3 fruit fly cellular contexts compared by ENCODE assay signal in genomic region chr3R:21112742-21113465, dm6.
TF ChIP-seq lines count a peak whose summit lies in the region.

No protein-coding gene starts in this region.

TF ChIP-seq in whole organism, adult, 20 proteins besides CTCF, POLR2A, EP300 and RAD21 (continued from another document):
- TF ChIP-seq CG14711 (tag; optimal IDR thresholded peaks at IDR 0.05; lab: Kevin White, UChicago) = peak; percentile 75
- peak; percentile 43 for TF ChIP-seq Mnt (GFP tag; optimal IDR thresholded peaks at IDR 0.05; lab: Kevin White, UChicago)

TF ChIP-seq in whole organism, embryonic, 481 proteins besides CTCF, POLR2A, EP300 and RAD21 (continued from another document and continues in another):
- peak; percentile 87 for TF ChIP-seq CG6689 (GFP tag; IDR thresholded peaks at IDR 0.05; lab: Robert Waterston, UW)
- TF ChIP-seq en (GFP tag; optimal IDR thresholded peaks at IDR 0.05; lab: Kevin White, UChicago) = peak; percentile 79
- peak; percentile 94 for TF ChIP-seq ci (GFP tag; IDR thresholded peaks at IDR 0.05; lab: Robert Waterston, UW)
- TF ChIP-seq ato (GFP tag; IDR thresholded peaks at IDR 0.05; lab: Robert Waterston, UW; ENCODE audit: partially characterized antibody) = no peak
- TF ChIP-seq PHDP (tag; optimal IDR thresholded peaks at IDR 0.05; lab: Kevin White, UChicago) = peak; percentile 93
- TF ChIP-seq Hand (GFP tag; optimal IDR thresholded peaks at IDR 0.05; lab: Kevin White, UChicago) = peak; percentile 77
- peak; percentile 21 for TF ChIP-seq CG13894 (tag; optimal IDR thresholded peaks at IDR 0.05; lab: Kevin White, UChicago)
- TF ChIP-seq gsb-n (tag; optimal IDR thresholded peaks at IDR 0.05; lab: Kevin White, UChicago) = peak; percentile 82
- TF ChIP-seq mam (GFP tag; optimal IDR thresholded peaks at IDR 0.05; lab: Kevin White, UChicago) = peak; percentile 87
- TF ChIP-seq CG16815 (GFP tag; optimal IDR thresholded peaks at IDR 0.05; lab: Kevin White, UChicago) = peak; percentile 45
- TF ChIP-seq CG10959 (GFP tag; IDR thresholded peaks at IDR 0.05; lab: Robert Waterston, UW) = peak; percentile 76
- peak; percentile 86 for TF ChIP-seq zfh1 (GFP tag; IDR thresholded peaks at IDR 0.05; lab: Robert Waterston, UW)
- TF ChIP-seq Sin3A (optimal IDR thresholded peaks at IDR 0.05; lab: Kevin White, UChicago) = no peak
- TF ChIP-seq sens-2 (GFP tag; IDR thresholded peaks at IDR 0.05; lab: Robert Waterston, UW) = peak; percentile 73
- TF ChIP-seq Hr78 (GFP tag; optimal IDR thresholded peaks at IDR 0.05; lab: Kevin White, UChicago) = peak in 1 of 2 experiments; percentile 57
- TF ChIP-seq CG11723 (GFP tag; optimal IDR thresholded peaks at IDR 0.05; lab: Kevin White, UChicago) = peak; percentile 81
- peak; percentile 87 for TF ChIP-seq Pdp1 (GFP tag; optimal IDR thresholded peaks at IDR 0.05; lab: Kevin White, UChicago)
- TF ChIP-seq CG31388 (GFP tag; optimal IDR thresholded peaks at IDR 0.05; lab: Kevin White, UChicago) = peak; percentile 22
- peak in 1 of 2 experiments; percentile 65 for TF ChIP-seq crp (GFP tag; optimal IDR thresholded peaks at IDR 0.05; lab: Kevin White, UChicago)
- TF ChIP-seq Camta (GFP tag; optimal IDR thresholded peaks at IDR 0.05; lab: Kevin White, UChicago) = peak; percentile 83
- peak; percentile 78 for TF ChIP-seq exex (tag; optimal IDR thresholded peaks at IDR 0.05; lab: Kevin White, UChicago)
- TF ChIP-seq D (optimal IDR thresholded peaks at IDR 0.05; lab: Kevin White, UChicago) = no peak
- TF ChIP-seq D (GFP tag; optimal IDR thresholded peaks at IDR 0.05; lab: Kevin White, UChicago) = peak; percentile 60
- peak; percentile 81 for TF ChIP-seq CG3163 (GFP tag; optimal IDR thresholded peaks at IDR 0.05; lab: Kevin White, UChicago)
- peak; percentile 80 for TF ChIP-seq CG18476 (GFP tag; optimal IDR thresholded peaks at IDR 0.05; lab: Kevin White, UChicago)
- peak; percentile 91 for TF ChIP-seq HmgZ (tag; optimal IDR thresholded peaks at IDR 0.05; lab: Kevin White, UChicago)
- peak; percentile 67 for TF ChIP-seq kni (GFP tag; optimal IDR thresholded peaks at IDR 0.05; lab: Kevin White, UChicago)
- peak; percentile 86 for TF ChIP-seq Nf-YC (tag; optimal IDR thresholded peaks at IDR 0.05; lab: Kevin White, UChicago)
- peak; percentile 33 for TF ChIP-seq CG30020 (tag; optimal IDR thresholded peaks at IDR 0.05; lab: Kevin White, UChicago)
- TF ChIP-seq CG34422 (GFP tag; IDR thresholded peaks at IDR 0.05; lab: Robert Waterston, UW) = peak; percentile 88
- peak; percentile 78 for TF ChIP-seq CG30431 (GFP tag; optimal IDR thresholded peaks at IDR 0.05; lab: Kevin White, UChicago)
- peak; percentile 15 for TF ChIP-seq stwl (tag; optimal IDR thresholded peaks at IDR 0.05; lab: Kevin White, UChicago)
- no peak for TF ChIP-seq Dll (GFP tag; IDR thresholded peaks at IDR 0.05; lab: Robert Waterston, UW; ENCODE audit: partially characterized antibody)
- peak; percentile 82 for TF ChIP-seq CG1529 (GFP tag; optimal IDR thresholded peaks at IDR 0.05; lab: Kevin White, UChicago)
- peak; percentile 88 for TF ChIP-seq CG18619 (GFP tag; optimal IDR thresholded peaks at IDR 0.05; lab: Kevin White, UChicago)
- peak; percentile 87 for TF ChIP-seq CG5953 (GFP tag; IDR thresholded peaks at IDR 0.05; lab: Robert Waterston, UW)
- TF ChIP-seq CG17912 (GFP tag; optimal IDR thresholded peaks at IDR 0.05; lab: Kevin White, UChicago) = peak; percentile 23
- TF ChIP-seq CG8089 (GFP tag; optimal IDR thresholded peaks at IDR 0.05; lab: Kevin White, UChicago) = peak; percentile 85
- TF ChIP-seq CG9437 (GFP tag; optimal IDR thresholded peaks at IDR 0.05; lab: Kevin White, UChicago) = peak; percentile 76
- TF ChIP-seq schlank (tag; optimal IDR thresholded peaks at IDR 0.05; lab: Kevin White, UChicago) = peak; percentile 72
- TF ChIP-seq CG34224 (GFP tag; IDR thresholded peaks at IDR 0.05; lab: Robert Waterston, UW; ENCODE audit: partially characterized antibody) = no peak
- TF ChIP-seq gcm (GFP tag; optimal IDR thresholded peaks at IDR 0.05; lab: Kevin White, UChicago) = peak; percentile 86
- TF ChIP-seq kah (GFP tag; optimal IDR thresholded peaks at IDR 0.05; lab: Kevin White, UChicago) = peak; percentile 78
- peak; percentile 82 for TF ChIP-seq CG9876 (GFP tag; optimal IDR thresholded peaks at IDR 0.05; lab: Kevin White, UChicago)
- TF ChIP-seq crc (GFP tag; optimal IDR thresholded peaks at IDR 0.05; lab: Kevin White, UChicago) = peak; percentile 83
- TF ChIP-seq Opbp (GFP tag; IDR thresholded peaks at IDR 0.05; lab: Robert Waterston, UW; ENCODE audit: partially characterized antibody) = no peak
- TF ChIP-seq CG11504 (tag; optimal IDR thresholded peaks at IDR 0.05; lab: Kevin White, UChicago) = peak; percentile 92
- TF ChIP-seq ap (GFP tag; IDR thresholded peaks at IDR 0.05; lab: Robert Waterston, UW) = peak; percentile 78
- peak; percentile 65 for TF ChIP-seq CG43689 (GFP tag; IDR thresholded peaks at IDR 0.05; lab: Robert Waterston, UW)
- TF ChIP-seq ase (GFP tag; IDR thresholded peaks at IDR 0.05; lab: Robert Waterston, UW) = peak; percentile 86
- peak; percentile 89 for TF ChIP-seq ranshi (GFP tag; IDR thresholded peaks at IDR 0.05; lab: Robert Waterston, UW)
- peak; percentile 78 for TF ChIP-seq CG14710 (tag; optimal IDR thresholded peaks at IDR 0.05; lab: Kevin White, UChicago)
- TF ChIP-seq C15 (GFP tag; IDR thresholded peaks at IDR 0.05; lab: Robert Waterston, UW) = 0 out of 3 replicates have a peak, but pooled peaks have one; percentile 50
- TF ChIP-seq CG16813 (GFP tag; IDR thresholded peaks at IDR 0.05; lab: Robert Waterston, UW; ENCODE audit: partially characterized antibody) = no peak
- peak; percentile 91 for TF ChIP-seq oc (tag; optimal IDR thresholded peaks at IDR 0.05; lab: Kevin White, UChicago)
- TF ChIP-seq CG8478 (optimal IDR thresholded peaks at IDR 0.05; lab: Kevin White, UChicago) = no peak
- TF ChIP-seq CG7745 (tag; optimal IDR thresholded peaks at IDR 0.05; lab: Kevin White, UChicago) = peak; percentile 42
- peak; percentile 81 for TF ChIP-seq sd (tag; optimal IDR thresholded peaks at IDR 0.05; lab: Kevin White, UChicago)
- TF ChIP-seq CG33213 (GFP tag; optimal IDR thresholded peaks at IDR 0.05; lab: Kevin White, UChicago) = peak; percentile 83
- peak; percentile 63 for TF ChIP-seq E2f2 (GFP tag; IDR thresholded peaks at IDR 0.05; lab: Robert Waterston, UW)
- peak; percentile 61 for TF ChIP-seq CG6272 (GFP tag; IDR thresholded peaks at IDR 0.05; lab: Robert Waterston, UW)
- TF ChIP-seq sr (GFP tag; IDR thresholded peaks at IDR 0.05; lab: Robert Waterston, UW) = peak; percentile 76; the same call in 2 of the 3 replicates
- peak; percentile 52 for TF ChIP-seq CG10321 (GFP tag; IDR thresholded peaks at IDR 0.05; lab: Robert Waterston, UW)
- peak; percentile 79 for TF ChIP-seq phol (tag; optimal IDR thresholded peaks at IDR 0.05; lab: Kevin White, UChicago)

TF ChIP-seq in whole organism, prepupa, 60 proteins besides CTCF, POLR2A, EP300 and RAD21 (continued from another document):
- TF ChIP-seq Blimp-1 (GFP tag; optimal IDR thresholded peaks at IDR 0.05; lab: Kevin White, UChicago) (no peak), cyc (GFP tag; optimal IDR thresholded peaks at IDR 0.05; lab: Kevin White, UChicago) (peak; percentile 70), dsx (GFP tag; optimal IDR thresholded peaks at IDR 0.05; lab: Kevin White, UChicago; ENCODE audit: poor library complexity, severe bottlenecking) (peak; percentile 25), ss (GFP tag; optimal IDR thresholded peaks at IDR 0.05; lab: Kevin White, UChicago) (no peak), CG34406 (GFP tag; optimal IDR thresholded peaks at IDR 0.05; lab: Kevin White, UChicago) (peak; percentile 64), vri (GFP tag; optimal IDR thresholded peaks at IDR 0.05; lab: Kevin White, UChicago) (peak; percentile 67), fd59A (GFP tag; optimal IDR thresholded peaks at IDR 0.05; lab: Kevin White, UChicago) (peak; percentile 6), CG9139 (GFP tag; optimal IDR thresholded peaks at IDR 0.05; lab: Kevin White, UChicago) (no peak), CG8632 (GFP tag; optimal IDR thresholded peaks at IDR 0.05; lab: Kevin White, UChicago) (peak; percentile 62), CG8319 (GFP tag; optimal IDR thresholded peaks at IDR 0.05; lab: Kevin White, UChicago) (peak; percentile 28), Eip75B (GFP tag; optimal IDR thresholded peaks at IDR 0.05; lab: Kevin White, UChicago) (peak; percentile 76), Hr39 (GFP tag; optimal IDR thresholded peaks at IDR 0.05; lab: Kevin White, UChicago) (peak; percentile 70), Smox (GFP tag; optimal IDR thresholded peaks at IDR 0.05; lab: Kevin White, UChicago) (no peak), CG6276 (GFP tag; optimal IDR thresholded peaks at IDR 0.05; lab: Kevin White, UChicago) (no peak), CG6163 (GFP tag; IDR thresholded peaks at IDR 0.05; lab: Robert Waterston, UW) (peak; percentile 92), topi (GFP tag; optimal IDR thresholded peaks at IDR 0.05; lab: Kevin White, UChicago) (peak; percentile 53), net (GFP tag; optimal IDR thresholded peaks at IDR 0.05; lab: Kevin White, UChicago) (peak; percentile 78), Eip78C (GFP tag; lab: Kevin White, UChicago) (peak; percentile 95), eg (GFP tag; IDR thresholded peaks at IDR 0.05; lab: Robert Waterston, UW) (peak; percentile 89), Ets21C (GFP tag; optimal IDR thresholded peaks at IDR 0.05; lab: Kevin White, UChicago) (no peak), CG8119 (GFP tag; IDR thresholded peaks at IDR 0.05; lab: Robert Waterston, UW) (peak; percentile 90), Sox15 (GFP tag; optimal IDR thresholded peaks at IDR 0.05; lab: Kevin White, UChicago) (peak; percentile 51), CG11762 (GFP tag; optimal IDR thresholded peaks at IDR 0.05; lab: Kevin White, UChicago; ENCODE audit: insufficient read depth) (peak; percentile 58), CG32006 (GFP tag; optimal IDR thresholded peaks at IDR 0.05; lab: Kevin White, UChicago) (peak; percentile 84), CG7368 (GFP tag; optimal IDR thresholded peaks at IDR 0.05; lab: Kevin White, UChicago) (peak; percentile 52), pdm3 (GFP tag; optimal IDR thresholded peaks at IDR 0.05; lab: Kevin White, UChicago) (no peak), CG10669 (GFP tag; optimal IDR thresholded peaks at IDR 0.05; lab: Kevin White, UChicago) (no peak), OdsH (GFP tag; optimal IDR thresholded peaks at IDR 0.05; lab: Kevin White, UChicago) (peak; percentile 83), Lpt (GFP tag; optimal IDR thresholded peaks at IDR 0.05; lab: Kevin White, UChicago) (peak; percentile 64), CG31627 (GFP tag; optimal IDR thresholded peaks at IDR 0.05; lab: Kevin White, UChicago) (peak; percentile 50), CG3919 (GFP tag; optimal IDR thresholded peaks at IDR 0.05; lab: Kevin White, UChicago) (no peak), salr (GFP tag; optimal IDR thresholded peaks at IDR 0.05; lab: Kevin White, UChicago) (peak; percentile 51 to 66), spab (GFP tag; optimal IDR thresholded peaks at IDR 0.05; lab: Kevin White, UChicago) (no peak), lz (GFP tag; optimal IDR thresholded peaks at IDR 0.05; lab: Kevin White, UChicago) (peak; percentile 63), dac (GFP tag; optimal IDR thresholded peaks at IDR 0.05; lab: Kevin White, UChicago) (peak; percentile 52), CG6854 (GFP tag; optimal IDR thresholded peaks at IDR 0.05; lab: Kevin White, UChicago) (no peak), Met (GFP tag; optimal IDR thresholded peaks at IDR 0.05; lab: Kevin White, UChicago) (no peak), Hr38 (GFP tag; optimal IDR thresholded peaks at IDR 0.05; lab: Kevin White, UChicago) (no peak), CG3032 (tag; optimal IDR thresholded peaks at IDR 0.05; lab: Kevin White, UChicago) (peak; percentile 63), Hr4 (GFP tag; optimal IDR thresholded peaks at IDR 0.05; lab: Kevin White, UChicago) (peak; percentile 91)
